Worm (Caenorhabditis elegans): ENCODE results near the gene C06G3.8.

- TF ChIP-seq snpc-4 (GFP tag; optimal IDR thresholded peaks at IDR 0.05) (no peak), snpc-4 (tag; optimal IDR thresholded peaks at IDR 0.05) (no peak), lin-26 (GFP tag; IDR thresholded peaks at IDR 0.05) (no peak), snpc-1.1 (tag; optimal IDR thresholded peaks at IDR 0.05; ENCODE audit: insufficient read depth) (no peak), sea-2 (GFP tag; IDR thresholded peaks at IDR 0.05) (no peak), hlh-12 (tag; optimal IDR thresholded peaks at IDR 0.05) (no peak), snpc-3.4 (tag; optimal IDR thresholded peaks at IDR 0.05) (no peak), hmg-1.2 (GFP tag; IDR thresholded peaks at IDR 0.05) (no peak)
Observed at ce11 chrIV:7031019-7031418, 1.3 kb downstream of the C06G3.8 start.

Measured in whole organism, young adult.